Fruit fly (Drosophila melanogaster): ENCODE measurements around the gene CG9215.
A peak's percentile ranks its signal among the peaks of the same experiment; 100 is the strongest.

CG9215 gene

dm6 chrX:15599697-15600096 lies 17.0 kb upstream of the CG9215 start (continued):
- TF ChIP-seq odd (GFP tag; optimal IDR thresholded peaks at IDR 0.05) (peak; percentile 26), tup (GFP tag; optimal IDR thresholded peaks at IDR 0.05) (no peak), stc (GFP tag; IDR thresholded peaks at IDR 0.05) (peak; percentile 62), exex (tag; optimal IDR thresholded peaks at IDR 0.05) (no peak), ash1 (GFP tag; optimal IDR thresholded peaks at IDR 0.05) (no peak), CG14014 (GFP tag; IDR thresholded peaks at IDR 0.05) (peak; percentile 57), Hey (tag; optimal IDR thresholded peaks at IDR 0.05) (no peak), Blimp-1 (GFP tag; optimal IDR thresholded peaks at IDR 0.05) (peak; percentile 50), tin (GFP tag; optimal IDR thresholded peaks at IDR 0.05) (peak; percentile 55), CG13287 (GFP tag; IDR thresholded peaks at IDR 0.05; ENCODE audit: partially characterized antibody) (no peak), CG15073 (GFP tag; optimal IDR thresholded peaks at IDR 0.05) (no peak), CG12299 (tag; optimal IDR thresholded peaks at IDR 0.05) (peak; percentile 24), CG14710 (tag; optimal IDR thresholded peaks at IDR 0.05) (peak; percentile 0), ERR (GFP tag; optimal IDR thresholded peaks at IDR 0.05) (no peak), nerfin-1 (tag; optimal IDR thresholded peaks at IDR 0.05) (peak; percentile 27), BEAF-32 (GFP tag; optimal IDR thresholded peaks at IDR 0.05) (no peak), CG30403 (GFP tag; optimal IDR thresholded peaks at IDR 0.05) (peak; percentile 47), chif (GFP tag; optimal IDR thresholded peaks at IDR 0.05) (peak; percentile 12 to 40), p53 (GFP tag; optimal IDR thresholded peaks at IDR 0.05) (no peak), Six4 (GFP tag; optimal IDR thresholded peaks at IDR 0.05) (peak; percentile 33), ci (GFP tag; IDR thresholded peaks at IDR 0.05) (peak; percentile 74; the same call in 2 of the 3 replicates), klu (GFP tag; IDR thresholded peaks at IDR 0.05) (no peak), pho (GFP tag; optimal IDR thresholded peaks at IDR 0.05) (peak; percentile 1), YL-1 (GFP tag; optimal IDR thresholded peaks at IDR 0.05) (no peak), pan (optimal IDR thresholded peaks at IDR 0.05) (no peak), pan (GFP tag; optimal IDR thresholded peaks at IDR 0.05 in 1 of 2, IDR thresholded peaks at IDR 0.05 in 1 of 2) (peak in 1 of 2 experiments; percentile 82), Hand (GFP tag; optimal IDR thresholded peaks at IDR 0.05) (no peak), CG7839 (tag; optimal IDR thresholded peaks at IDR 0.05) (peak; percentile 77), HLH54F (GFP tag; optimal IDR thresholded peaks at IDR 0.05) (peak; percentile 31), CG32532 (GFP tag; IDR thresholded peaks at IDR 0.05) (peak; percentile 57), corto (GFP tag; optimal IDR thresholded peaks at IDR 0.05) (no peak), CG16813 (GFP tag; IDR thresholded peaks at IDR 0.05; ENCODE audit: partially characterized antibody) (no peak), CG3995 (GFP tag; optimal IDR thresholded peaks at IDR 0.05) (no peak), Opbp (GFP tag; IDR thresholded peaks at IDR 0.05; ENCODE audit: partially characterized antibody) (no peak), CG2202 (tag; optimal IDR thresholded peaks at IDR 0.05) (no peak), slbo (GFP tag; IDR thresholded peaks at IDR 0.05) (peak; percentile 77), CG1603 (tag; optimal IDR thresholded peaks at IDR 0.05) (peak; percentile 77), emc (GFP tag; optimal IDR thresholded peaks at IDR 0.05) (peak; percentile 17), ro (GFP tag; IDR thresholded peaks at IDR 0.05) (peak; percentile 26; the same call in 1 of the 2 replicates), CrebB (tag; optimal IDR thresholded peaks at IDR 0.05) (no peak), Hsf (GFP tag; optimal IDR thresholded peaks at IDR 0.05) (peak; percentile 62), sim (GFP tag; IDR thresholded peaks at IDR 0.05) (no peak), CG9215 (GFP tag; IDR thresholded peaks at IDR 0.05) (peak; percentile 86), h (optimal IDR thresholded peaks at IDR 0.05) (no peak), CG2120 (GFP tag; optimal IDR thresholded peaks at IDR 0.05) (peak; percentile 63), CG1647 (GFP tag; optimal IDR thresholded peaks at IDR 0.05) (peak; percentile 29), CG18011 (GFP tag; optimal IDR thresholded peaks at IDR 0.05) (no peak), pnt (GFP tag; optimal IDR thresholded peaks at IDR 0.05) (peak; percentile 44), ranshi (GFP tag; IDR thresholded peaks at IDR 0.05) (peak; percentile 42; the same call in 1 of the 2 replicates), CG30431 (GFP tag; optimal IDR thresholded peaks at IDR 0.05) (peak; percentile 27), tap (tag; optimal IDR thresholded peaks at IDR 0.05) (peak; percentile 54), ham (GFP tag; IDR thresholded peaks at IDR 0.05) (0 out of 2 replicates have a peak, but pooled peaks have one; percentile 12)

Data from whole organism, embryonic.